Worm (Caenorhabditis elegans) whole organism, L3 larva: ENCODE measurements around the gene irld-56.

Experiments used
- fkh-10 ChIP-seq: sonication (generic microtip); optimal IDR thresholded peaks from 2 replicates; lab custom pipeline; 2017; ENCODE audit warnings: missing biosample characterization, missing genetic modification reagents, missing genetic modification characterization
- lin-39 ChIP-seq: fragments of 150-350 bp; optimal IDR thresholded peaks from 2 replicates; lab custom pipeline; 2018; ENCODE audit warnings: missing biosample characterization, missing genetic modification reagents, missing genetic modification characterization
- sea-2 ChIP-seq: fragments of 150-350 bp; sonication (generic microtip); optimal IDR thresholded peaks from 4 replicates; lab custom pipeline; 2014; ENCODE audit warnings: missing biosample characterization, missing genetic modification reagents, missing genetic modification characterization
- tbx-2 ChIP-seq: sonication (generic microtip); optimal IDR thresholded peaks from 2 replicates; lab custom pipeline; 2016; ENCODE audit warnings: mild to moderate bottlenecking, missing genetic modification characterization, missing compliant biosample characterization

DNA sequence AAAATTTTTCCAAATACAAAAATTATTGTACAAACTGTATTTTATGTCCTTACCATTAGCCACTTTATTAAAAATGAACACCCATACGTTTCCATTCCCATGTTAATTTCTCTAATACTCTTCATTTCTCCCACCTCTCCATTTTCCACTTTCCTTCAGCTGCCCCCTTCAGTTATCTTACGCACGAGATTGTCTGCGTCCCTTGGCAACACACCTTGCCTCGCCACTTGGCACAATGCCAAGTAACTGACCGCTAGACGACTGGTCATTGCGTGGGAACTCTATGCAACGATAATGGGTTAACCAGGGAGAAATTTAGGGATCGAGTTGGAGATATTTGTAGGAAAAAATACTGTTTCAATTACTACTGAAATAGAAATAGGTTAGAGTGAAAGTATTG lies 27.0 kb upstream of the irld-56 start:
- TF ChIP-seq tbx-2, result no peak
- TF ChIP-seq lin-39 (tag; lab: Kevin White, UChicago), result no peak
- no peak for TF ChIP-seq sea-2 (GFP tag; lab: Kevin White, UChicago)
- no peak for TF ChIP-seq fkh-10
